Fruit fly (Drosophila melanogaster): ENCODE data around the gene UQCR-C2.

UQCR-C2 gene

DNA sequence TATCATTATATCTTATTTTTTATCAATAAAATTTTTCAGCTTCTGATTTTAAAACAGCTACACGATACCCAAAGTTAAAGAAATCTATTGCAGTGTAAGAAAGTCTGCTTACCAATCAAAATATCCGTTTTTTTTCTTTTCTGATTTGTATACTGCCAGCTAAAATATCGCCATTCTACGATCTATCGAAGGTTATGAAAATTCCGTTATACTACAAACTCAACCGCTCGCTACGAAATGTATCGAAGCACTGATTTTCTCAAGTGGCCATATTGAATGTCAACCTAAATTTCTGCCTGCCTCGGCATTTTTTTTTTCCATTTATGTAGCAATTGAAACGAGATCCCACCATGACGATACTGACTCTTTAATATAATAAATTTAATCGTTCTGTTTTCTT is 3.9 kb upstream of the UQCR-C2 start, which contains the start of gene nxf2:
TSS of gene nxf2 (minus strand) at position 258 of the 400 bp plus-strand sequence.
- no peak for TF ChIP-seq noc (tag; optimal IDR thresholded peaks at IDR 0.05)

- peak; percentile 64 for TF ChIP-seq noc (tag; optimal IDR thresholded peaks at IDR 0.05)
These were observed 2.7 kb upstream of the UQCR-C2 start, which contains the start of gene Smn for dm6 chr3L:16581201-16581705. Smn (minus strand) TSS chr3L:16581547.

DNA sequence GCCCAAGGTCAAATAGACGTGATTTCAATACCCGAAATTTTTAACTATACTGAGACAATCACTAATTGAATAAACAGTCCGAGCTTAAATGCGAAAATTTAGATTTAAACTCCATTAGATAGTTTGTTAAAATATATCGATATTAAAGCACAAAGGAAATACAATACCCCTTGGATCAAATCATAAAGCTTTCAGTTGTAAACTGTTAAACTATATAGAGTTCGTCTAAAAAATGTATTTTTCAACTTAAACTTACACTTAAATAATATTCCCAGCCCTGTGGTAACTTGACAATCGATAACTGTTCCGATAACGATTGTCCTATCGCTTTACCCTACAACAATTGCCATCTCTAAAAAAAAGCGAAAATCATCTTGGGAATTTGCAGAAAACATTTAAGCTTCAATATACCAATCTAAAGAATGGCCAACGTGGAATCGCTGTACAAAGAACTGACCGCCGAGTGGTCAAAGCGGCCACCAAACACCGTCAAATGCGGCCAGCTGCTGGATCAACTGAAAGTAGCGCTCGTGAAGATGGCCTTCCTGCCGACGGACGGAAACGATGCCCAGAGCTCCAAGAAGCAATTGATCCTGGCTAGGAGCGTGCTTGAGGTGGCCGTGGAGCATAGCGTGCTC is 1.1 kb upstream of the UQCR-C2 start, which contains the start of gene Rpn12:
TSS of gene Rpn12 (plus strand) at position 351 of the 638 bp plus-strand sequence.
- peak; percentile 44 for TF ChIP-seq noc (tag; optimal IDR thresholded peaks at IDR 0.05)

- TF ChIP-seq noc (tag; optimal IDR thresholded peaks at IDR 0.05) = peak; percentile 22
These were observed 3.1 kb downstream of the UQCR-C2 start, which contains the start of the genes Syx8 and CG32163 for dm6 chr3L:16586989-16587388. Syx8 (minus strand) TSS chr3L:16587057. CG32163 (plus strand) TSS chr3L:16587157.

dm6 chr3L:16587994-16588622 is 4.2 kb downstream of the UQCR-C2 start:
- peak; percentile 33 for TF ChIP-seq noc (tag; optimal IDR thresholded peaks at IDR 0.05)

DNA sequence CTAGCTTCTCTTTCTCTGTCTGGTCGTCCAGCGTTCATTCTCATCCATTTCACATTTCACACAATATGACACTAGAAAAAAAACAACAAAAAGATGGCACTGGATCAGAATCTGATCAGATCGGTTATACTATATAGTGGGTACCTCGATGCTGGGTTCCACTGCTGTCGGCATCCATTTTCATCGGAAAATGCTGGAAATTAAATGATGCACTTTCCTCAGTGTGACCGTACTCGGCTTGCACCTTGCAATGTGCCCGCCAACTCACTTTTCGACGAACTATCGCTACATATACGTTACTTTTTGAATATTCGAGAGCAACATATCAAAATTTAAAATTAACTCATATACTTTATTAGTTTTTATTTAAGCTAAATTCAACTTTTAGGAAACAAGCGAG is 6.9 kb downstream of the UQCR-C2 start, which contains the start of gene tra:
TSS of gene tra (minus strand) at position 191 of the 400 bp plus-strand sequence.
- TF ChIP-seq noc (tag; optimal IDR thresholded peaks at IDR 0.05) = no peak

- no peak for TF ChIP-seq noc (tag; optimal IDR thresholded peaks at IDR 0.05)
These were observed 11.1 kb downstream of the UQCR-C2 start, which contains the start of the genes spd-2 and Apl for dm6 chr3L:16594922-16595518. spd-2 (minus strand) TSS chr3L:16595014. Apl (plus strand) TSS chr3L:16595181.

DNA sequence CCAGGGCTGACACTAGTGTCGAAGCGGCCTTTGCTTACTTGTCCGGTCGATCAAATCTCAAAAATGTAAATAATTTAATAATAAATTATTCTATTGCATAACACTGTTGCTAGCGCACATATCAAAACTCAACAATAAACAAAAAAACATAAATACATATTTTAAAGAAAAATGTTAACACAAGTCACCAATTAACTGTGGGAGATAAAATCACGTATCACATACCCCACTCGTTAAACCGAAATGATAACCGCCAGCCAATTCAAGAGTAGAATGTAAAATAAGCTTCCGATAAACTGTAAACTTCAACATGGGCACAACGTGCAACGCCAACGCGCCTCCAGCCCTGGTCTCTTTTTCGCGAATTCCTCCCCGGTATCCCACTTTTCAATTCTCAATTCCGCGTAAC is 18.8 kb downstream of the UQCR-C2 start, which contains the start of gene Arts:
TSS of gene Arts (plus strand) at position 116 of the 409 bp plus-strand sequence.
- TF ChIP-seq noc (tag; optimal IDR thresholded peaks at IDR 0.05) = peak; percentile 21

- peak; percentile 54 for TF ChIP-seq noc (tag; optimal IDR thresholded peaks at IDR 0.05)
These were observed 25.2 kb downstream of the UQCR-C2 start, which contains the start of gene CG4098 for dm6 chr3L:16609120-16609519. CG4098 (minus strand) TSS chr3L:16609347.

DNA sequence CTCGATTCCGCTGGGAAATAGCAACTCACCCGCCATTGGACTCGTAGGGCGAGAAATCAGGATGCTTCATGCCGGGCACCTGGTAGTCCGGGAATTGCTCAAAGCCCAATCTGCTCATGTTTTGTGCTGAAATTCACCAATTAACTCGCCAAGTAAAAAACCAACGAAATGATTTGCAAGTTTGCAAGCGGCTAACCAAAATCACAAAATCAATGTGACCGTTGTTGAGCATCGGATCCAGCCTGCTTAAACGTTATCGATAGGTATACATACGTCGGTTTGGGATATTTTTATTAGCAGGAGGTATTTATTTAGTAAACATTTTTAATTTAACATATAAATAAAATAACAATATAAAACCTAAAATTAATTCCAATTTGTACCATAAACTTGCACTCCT is 26.3 kb downstream of the UQCR-C2 start, which contains the start of gene Prosbeta6:
TSS of gene Prosbeta6 (minus strand) at position 218 of the 400 bp plus-strand sequence.
- TF ChIP-seq noc (tag; optimal IDR thresholded peaks at IDR 0.05) = no peak

DNA sequence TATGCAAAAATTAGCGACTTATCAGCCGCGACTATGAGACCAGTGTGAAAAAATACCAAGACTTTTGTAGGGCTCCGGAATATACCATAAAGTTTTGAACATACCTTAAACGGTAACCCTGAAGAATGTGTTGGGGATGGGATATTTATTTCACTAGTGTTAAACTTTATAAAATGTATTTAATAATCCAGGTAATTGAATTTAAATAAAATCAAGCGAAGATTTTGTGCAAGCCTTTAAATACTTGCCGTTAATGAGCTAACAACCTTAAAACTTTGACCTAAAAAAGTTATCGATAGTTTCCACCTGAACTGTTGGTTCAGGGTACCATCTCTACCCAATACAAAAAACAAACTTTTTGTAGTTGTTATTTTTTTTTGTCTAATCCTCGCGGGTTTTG is 28.2 kb downstream of the UQCR-C2 start, which contains the start of gene CG4101:
TSS of gene CG4101 (plus strand) at position 335 of the 400 bp plus-strand sequence.
- TF ChIP-seq noc (tag; optimal IDR thresholded peaks at IDR 0.05) = peak; percentile 86

- TF ChIP-seq noc (tag; optimal IDR thresholded peaks at IDR 0.05) = peak; percentile 58
These were observed 29.0 kb downstream of the UQCR-C2 start for dm6 chr3L:16612972-16613371.

- no peak for TF ChIP-seq noc (tag; optimal IDR thresholded peaks at IDR 0.05)
These were observed 31.3 kb downstream of the UQCR-C2 start, which contains the start of gene Mo25 for dm6 chr3L:16615132-16615709. Mo25 (minus strand) TSS chr3L:16615472.

- TF ChIP-seq noc (tag; optimal IDR thresholded peaks at IDR 0.05) = no peak
These were observed 42.3 kb downstream of the UQCR-C2 start for dm6 chr3L:16626199-16626598.

dm6 chr3L:16629793-16630192 is 45.9 kb downstream of the UQCR-C2 start:
- no peak for TF ChIP-seq noc (tag; optimal IDR thresholded peaks at IDR 0.05)

Measured in whole organism, larva.